Fruit fly (Drosophila melanogaster): ENCODE data around the gene Npc1a.

The Npc1a gene

dm6 chr2L:10231092-10231494 is 10.1 kb upstream of the Npc1a start (continued):
- TF ChIP-seq slou (GFP tag; optimal IDR thresholded peaks at IDR 0.05) = no peak
- TF ChIP-seq CG8290 (GFP tag; optimal IDR thresholded peaks at IDR 0.05) = no peak
- peak in 1 of 2 experiments; percentile 57 for TF ChIP-seq CG8290 (tag; optimal IDR thresholded peaks at IDR 0.05)
- no peak for TF ChIP-seq dan (GFP tag; IDR thresholded peaks at IDR 0.05)
- peak; percentile 18 for TF ChIP-seq CG5180 (GFP tag; optimal IDR thresholded peaks at IDR 0.05)

dm6 chr2L:10230455-10230854 is 9.4 kb upstream of the Npc1a start:
- no peak for TF ChIP-seq hb (GFP tag; IDR thresholded peaks at IDR 0.05; ENCODE audit: partially characterized antibody)
- peak; percentile 55 for TF ChIP-seq Dref (GFP tag; IDR thresholded peaks at IDR 0.05)
- TF ChIP-seq CG8290 (GFP tag; optimal IDR thresholded peaks at IDR 0.05) = peak; percentile 81
- peak; percentile 25 to 72 for TF ChIP-seq CG8290 (tag; optimal IDR thresholded peaks at IDR 0.05)
- TF ChIP-seq CG17359 (tag; optimal IDR thresholded peaks at IDR 0.05) = no peak
- TF ChIP-seq Neu2 (GFP tag; optimal IDR thresholded peaks at IDR 0.05; ENCODE audit: borderline replicate concordance) = peak; percentile 96
- TF ChIP-seq bowl (GFP tag; IDR thresholded peaks at IDR 0.05) = no peak
- peak; percentile 41 for TF ChIP-seq sens (GFP tag)
- no peak for TF ChIP-seq CG17912 (GFP tag; optimal IDR thresholded peaks at IDR 0.05)
- no peak for TF ChIP-seq fd102C (GFP tag; optimal IDR thresholded peaks at IDR 0.05)
- TF ChIP-seq Lhr (GFP tag; optimal IDR thresholded peaks at IDR 0.05) = peak; percentile 32
- no peak for TF ChIP-seq zf30C (GFP tag; optimal IDR thresholded peaks at IDR 0.05)
- no peak for TF ChIP-seq CG2678 (tag; optimal IDR thresholded peaks at IDR 0.05)
- TF ChIP-seq chn (GFP tag; optimal IDR thresholded peaks at IDR 0.05) = no peak
- TF ChIP-seq CG14965 (GFP tag; optimal IDR thresholded peaks at IDR 0.05; ENCODE audit: borderline replicate concordance) = no peak
- no peak for TF ChIP-seq Med (GFP tag)
- peak; percentile 54; the same call in 3 of the 4 replicates for TF ChIP-seq Dll (GFP tag; IDR thresholded peaks at IDR 0.05; ENCODE audit: partially characterized antibody)
- TF ChIP-seq CG16813 (GFP tag; IDR thresholded peaks at IDR 0.05; ENCODE audit: partially characterized antibody) = peak; percentile 62; the same call in 2 of the 3 replicates
- peak; percentile 37; the same call in 1 of the 2 replicates for TF ChIP-seq inv (GFP tag; IDR thresholded peaks at IDR 0.05; ENCODE audit: partially characterized antibody)
- peak; percentile 46; the same call in 1 of the 2 replicates for TF ChIP-seq tna (GFP tag; IDR thresholded peaks at IDR 0.05; ENCODE audit: partially characterized antibody)
- TF ChIP-seq vnd (GFP tag; IDR thresholded peaks at IDR 0.05; ENCODE audit: partially characterized antibody) = peak; percentile 44; the same call in 2 of the 3 replicates
- TF ChIP-seq CG13123 (GFP tag; optimal IDR thresholded peaks at IDR 0.05) = no peak
- TF ChIP-seq Sox102F (GFP tag; optimal IDR thresholded peaks at IDR 0.05) = no peak
- no peak for TF ChIP-seq CG15269 (tag; optimal IDR thresholded peaks at IDR 0.05)
- TF ChIP-seq CG31224 (GFP tag; IDR thresholded peaks at IDR 0.05) = no peak
- TF ChIP-seq hbn (GFP tag; IDR thresholded peaks at IDR 0.05; ENCODE audit: partially characterized antibody) = 0 out of 2 replicates have a peak, but pooled peaks have one; percentile 30
- no peak for TF ChIP-seq Dad (GFP tag; optimal IDR thresholded peaks at IDR 0.05)
- TF ChIP-seq CG1603 (tag; optimal IDR thresholded peaks at IDR 0.05) = peak; percentile 7
- no peak for TF ChIP-seq CG10274 (GFP tag; optimal IDR thresholded peaks at IDR 0.05)
- TF ChIP-seq cwo (GFP tag; optimal IDR thresholded peaks at IDR 0.05) = no peak
- TF ChIP-seq Mes4 (GFP tag; optimal IDR thresholded peaks at IDR 0.05) = no peak
- TF ChIP-seq phol (tag; optimal IDR thresholded peaks at IDR 0.05) = peak; percentile 99
- no peak for TF ChIP-seq Jarid2 (GFP tag; optimal IDR thresholded peaks at IDR 0.05)
- no peak for TF ChIP-seq CG6683 (GFP tag; optimal IDR thresholded peaks at IDR 0.05)
- TF ChIP-seq sqz (GFP tag; optimal IDR thresholded peaks at IDR 0.05) = peak; percentile 40
- peak; percentile 44 for TF ChIP-seq CG34224 (GFP tag; IDR thresholded peaks at IDR 0.05; ENCODE audit: partially characterized antibody)
- no peak for TF ChIP-seq YL-1 (GFP tag; optimal IDR thresholded peaks at IDR 0.05)
- peak; percentile 42; the same call in 1 of the 3 replicates for TF ChIP-seq knrl (GFP tag; IDR thresholded peaks at IDR 0.05; ENCODE audit: partially characterized antibody)
- no peak for TF ChIP-seq CG3281 (GFP tag; optimal IDR thresholded peaks at IDR 0.05)
- TF ChIP-seq HLHmδ (GFP tag; optimal IDR thresholded peaks at IDR 0.05) = no peak
- TF ChIP-seq CG33557 (GFP tag; optimal IDR thresholded peaks at IDR 0.05) = no peak
- no peak for TF ChIP-seq CG17612 (GFP tag; IDR thresholded peaks at IDR 0.05)
- no peak for TF ChIP-seq yki (optimal IDR thresholded peaks at IDR 0.05)
- no peak for TF ChIP-seq CG12236 (GFP tag; optimal IDR thresholded peaks at IDR 0.05)
